Fruit fly (Drosophila melanogaster) whole organism, embryonic: ENCODE data around the gene CG4009.
A peak's percentile ranks its signal among the peaks of the same experiment; 100 is the strongest.

ENCODE experiments used
- Asciz ChIP-seq: fragments of 200-800 bp; sonication (Bioruptor generic); optimal IDR thresholded peaks from 2 replicates; lab custom pipeline; 2017; ENCODE audit warnings: missing biosample characterization, mild to moderate bottlenecking, missing genetic modification characterization, missing genetic modification reagents
- Blimp-1 ChIP-seq: fragments of 200-800 bp; sonication (Bioruptor generic); optimal IDR thresholded peaks from 3 replicates; lab custom pipeline; 2018; ENCODE audit warnings: missing biosample characterization, missing genetic modification characterization, mild to moderate bottlenecking, moderate library complexity, missing genetic modification reagents
- CG10147 ChIP-seq: fragments of 200-800 bp; sonication (Bioruptor generic); optimal IDR thresholded peaks from 2 replicates; lab custom pipeline; 2019; ENCODE audit warnings: missing biosample characterization, mild to moderate bottlenecking, missing genetic modification characterization, moderate library complexity
- CG10565 ChIP-seq: fragments of 200-800 bp; sonication (Bioruptor generic); optimal IDR thresholded peaks from 3 replicates; lab custom pipeline; 2016; ENCODE audit warnings: missing biosample characterization, mild to moderate bottlenecking, missing genetic modification characterization
- CG11696 ChIP-seq: fragments of 200-800 bp; sonication (Bioruptor generic); IDR thresholded peaks from 2 replicates; pipeline ENCODE4 v1.3.6; 2022; ENCODE audit warnings: missing biosample characterization, missing genetic modification characterization
- CG11723 ChIP-seq: fragments of 200-800 bp; sonication (Bioruptor generic); optimal IDR thresholded peaks from 2 replicates; lab custom pipeline; 2017; ENCODE audit warnings: missing biosample characterization, mild to moderate bottlenecking, missing genetic modification characterization
- CG12299 ChIP-seq: fragments of 200-800 bp; sonication (Bioruptor generic); optimal IDR thresholded peaks from 2 replicates; lab custom pipeline; 2018; ENCODE audit warnings: missing biosample characterization, mild to moderate bottlenecking, missing genetic modification characterization
- CG14050 ChIP-seq: fragments of 200-800 bp; sonication (Bioruptor generic); IDR thresholded peaks from 3 replicates; pipeline ENCODE4 v1.3.6; 2022; ENCODE audit warnings: missing biosample characterization, missing genetic modification characterization
- CG16813 ChIP-seq: fragments of 200-800 bp; sonication (Bioruptor generic); IDR thresholded peaks from 3 replicates; pipeline ENCODE4 v1.3.6; 2022; ENCODE audit warnings: missing biosample characterization, missing genetic modification characterization; ENCODE audit not compliant: partially characterized antibody
- CG17829 ChIP-seq: fragments of 200-800 bp; optimal IDR thresholded peaks from 2 replicates; lab custom pipeline; 2019; ENCODE audit warnings: missing biosample characterization, mild to moderate bottlenecking, missing genetic modification characterization, moderate library complexity
- CG1832 ChIP-seq: fragments of 200-800 bp; sonication (Bioruptor generic); optimal IDR thresholded peaks from 2 replicates; lab custom pipeline; 2017; ENCODE audit warnings: missing biosample characterization, mild to moderate bottlenecking, missing genetic modification characterization, inconsistent platforms
- CG18619 ChIP-seq: fragments of 200-800 bp; sonication (Bioruptor generic); optimal IDR thresholded peaks from 3 replicates; lab custom pipeline; 2017; ENCODE audit warnings: missing biosample characterization, mild to moderate bottlenecking, missing genetic modification characterization
- CG4707 ChIP-seq: fragments of 200-800 bp; sonication (Bioruptor generic); optimal IDR thresholded peaks from 2 replicates; lab custom pipeline; 2018; ENCODE audit warnings: missing biosample characterization, mild to moderate bottlenecking, missing genetic modification characterization, moderate library complexity
- CG5245 ChIP-seq: fragments of 200-800 bp; sonication (Bioruptor generic); optimal IDR thresholded peaks from 3 replicates; lab custom pipeline; 2016; ENCODE audit warnings: missing biosample characterization, missing genetic modification characterization
- CG6272 ChIP-seq: fragments of 200-800 bp; sonication (Bioruptor generic); IDR thresholded peaks from 2 replicates; pipeline ENCODE4 v1.3.6; 2022; ENCODE audit warnings: missing biosample characterization, missing genetic modification characterization
- CG6654 ChIP-seq: fragments of 200-800 bp; sonication (Bioruptor generic); optimal IDR thresholded peaks from 2 replicates; lab custom pipeline; 2017; ENCODE audit warnings: missing biosample characterization, mild to moderate bottlenecking, missing genetic modification characterization
- CG6689 ChIP-seq: fragments of 200-800 bp; sonication (Bioruptor generic); IDR thresholded peaks from 2 replicates; pipeline ENCODE4 v1.3.6; 2022; ENCODE audit warnings: missing biosample characterization, missing genetic modification characterization
- CG7839 ChIP-seq: fragments of 200-800 bp; sonication (Bioruptor generic); optimal IDR thresholded peaks from 3 replicates; lab custom pipeline; 2018; ENCODE audit warnings: missing biosample characterization, mild to moderate bottlenecking, missing genetic modification characterization, moderate library complexity
- CG9817 ChIP-seq: fragments of 200-800 bp; sonication (Bioruptor generic); optimal IDR thresholded peaks from 2 replicates; lab custom pipeline; 2018; ENCODE audit warnings: missing biosample characterization, mild to moderate bottlenecking, missing genetic modification characterization, moderate library complexity
- Dip3 ChIP-seq: fragments of 200-800 bp; sonication (Bioruptor generic); optimal IDR thresholded peaks from 3 replicates; lab custom pipeline; 2016; ENCODE audit warnings: missing biosample characterization, missing genetic modification characterization
- E2f2 ChIP-seq: fragments of 200-800 bp; sonication (Bioruptor generic); IDR thresholded peaks from 2 replicates; pipeline ENCODE4 v1.3.6; 2022; ENCODE audit warnings: missing biosample characterization, missing genetic modification characterization
- ERR ChIP-seq: fragments of 200-800 bp; sonication (Bioruptor generic); optimal IDR thresholded peaks from 2 replicates; lab custom pipeline; 2016; ENCODE audit warnings: missing biosample characterization, missing genetic modification characterization
- Fer3 ChIP-seq: fragments of 200-800 bp; sonication (Bioruptor generic); optimal IDR thresholded peaks from 2 replicates; lab custom pipeline; 2018; ENCODE audit warnings: missing biosample characterization, mild to moderate bottlenecking, missing genetic modification characterization, moderate library complexity
- HmgZ ChIP-seq: fragments of 200-800 bp; sonication (Bioruptor generic); optimal IDR thresholded peaks from 2 replicates; lab custom pipeline; 2018; ENCODE audit warnings: missing biosample characterization, mild to moderate bottlenecking, missing genetic modification characterization
- Max ChIP-seq: fragments of 200-800 bp; sonication (Bioruptor generic); optimal IDR thresholded peaks from 2 replicates; lab custom pipeline; 2016; ENCODE audit warnings: missing biosample characterization, mild to moderate bottlenecking, missing genetic modification characterization
- Oli ChIP-seq: fragments of 200-800 bp; sonication (Bioruptor generic); optimal IDR thresholded peaks from 2 replicates; lab custom pipeline; 2018; ENCODE audit warnings: missing biosample characterization, mild to moderate bottlenecking, missing genetic modification characterization, moderate library complexity
- Ptx1 ChIP-seq: fragments of 200-800 bp; sonication (Bioruptor generic); IDR thresholded peaks from 2 replicates; pipeline ENCODE4 v1.3.6; 2022; ENCODE audit warnings: missing biosample characterization, missing genetic modification characterization
- Sox100B ChIP-seq: fragments of 200-800 bp; sonication (Bioruptor generic); optimal IDR thresholded peaks from 3 replicates; lab custom pipeline; 2018; ENCODE audit warnings: missing biosample characterization, mild to moderate bottlenecking, missing genetic modification characterization
- Taf1 ChIP-seq: fragments of 200-800 bp; sonication (Bioruptor generic); IDR thresholded peaks from 2 replicates; pipeline ENCODE4 v1.3.6; 2022; ENCODE audit warnings: missing biosample characterization, missing genetic modification characterization
- Xbp1 ChIP-seq: fragments of 200-800 bp; sonication (Bioruptor generic); optimal IDR thresholded peaks from 3 replicates; lab custom pipeline; 2016; ENCODE audit warnings: missing biosample characterization, mild to moderate bottlenecking, missing genetic modification characterization
- ac ChIP-seq: fragments of 200-800 bp; sonication (Bioruptor generic); optimal IDR thresholded peaks from 3 replicates; lab custom pipeline; 2017; ENCODE audit warnings: missing biosample characterization, mild to moderate bottlenecking, missing genetic modification characterization
- ara ChIP-seq: fragments of 200-800 bp; sonication (Bioruptor generic); IDR thresholded peaks from 2 replicates; pipeline ENCODE4 v1.3.6; 2022; ENCODE audit warnings: missing biosample characterization, missing genetic modification characterization
- ase ChIP-seq: fragments of 200-800 bp; sonication (Bioruptor generic); IDR thresholded peaks from 3 replicates; pipeline ENCODE4 v1.3.6; 2022; ENCODE audit warnings: missing biosample characterization, missing genetic modification characterization
- bowl ChIP-seq: fragments of 200-800 bp; sonication (Bioruptor generic); IDR thresholded peaks from 2 replicates; pipeline ENCODE4 v1.3.6; 2022; ENCODE audit warnings: missing biosample characterization, missing genetic modification characterization
- dimm ChIP-seq: fragments of 200-800 bp; sonication (Bioruptor generic); IDR thresholded peaks from 2 replicates; pipeline ENCODE4 v1.3.6; 2022; ENCODE audit warnings: missing biosample characterization, missing genetic modification characterization
- dmrt11E ChIP-seq: fragments of 200-800 bp; sonication (Bioruptor generic); optimal IDR thresholded peaks from 3 replicates; lab custom pipeline; 2018; ENCODE audit warnings: missing biosample characterization, mild to moderate bottlenecking, missing genetic modification characterization, moderate library complexity
- dmrt99B ChIP-seq: fragments of 200-800 bp; sonication (Bioruptor generic); optimal IDR thresholded peaks from 2 replicates; lab custom pipeline; 2018; ENCODE audit warnings: missing biosample characterization, mild to moderate bottlenecking, missing genetic modification characterization, moderate library complexity
- ewg ChIP-seq: fragments of 200-800 bp; sonication (Bioruptor generic); optimal IDR thresholded peaks from 3 replicates; lab custom pipeline; 2017; ENCODE audit warnings: mild to moderate bottlenecking, missing biosample characterization, missing genetic modification reagents, missing genetic modification characterization
- fd64A ChIP-seq: fragments of 200-800 bp; sonication (Bioruptor generic); optimal IDR thresholded peaks from 3 replicates; lab custom pipeline; 2018; ENCODE audit warnings: missing biosample characterization, mild to moderate bottlenecking, missing genetic modification characterization
- fd96Cb ChIP-seq: fragments of 200-800 bp; sonication (Bioruptor generic); optimal IDR thresholded peaks from 2 replicates; lab custom pipeline; 2018; ENCODE audit warnings: missing biosample characterization, mild to moderate bottlenecking, missing genetic modification characterization, moderate library complexity
- ken ChIP-seq: fragments of 200-800 bp; sonication (Bioruptor generic); IDR thresholded peaks from 3 replicates; pipeline ENCODE4 v1.3.6; 2022; ENCODE audit warnings: missing biosample characterization, missing genetic modification characterization
- knrl ChIP-seq: fragments of 200-800 bp; sonication (Bioruptor generic); IDR thresholded peaks from 3 replicates; pipeline ENCODE4 v1.3.6; 2022; ENCODE audit warnings: missing biosample characterization, missing genetic modification characterization; ENCODE audit not compliant: partially characterized antibody
- lola ChIP-seq, 3 experiments: fragments of >200 bp in 2 of 3; fragments of 200-800 bp in 1 of 3; sonication (Bioruptor generic) in 1 of 3; optimal IDR thresholded peaks; 2 replicates each; lab custom pipeline; 2017 to 2019; ENCODE audit warnings: missing biosample characterization in 3 of 3, missing genetic modification characterization in 3 of 3, mild to moderate bottlenecking in 1 of 3, moderate library complexity in 1 of 3
- mam ChIP-seq: fragments of 200-800 bp; sonication (Bioruptor generic); optimal IDR thresholded peaks from 3 replicates; lab custom pipeline; 2016; ENCODE audit warnings: missing biosample characterization, missing genetic modification characterization
- onecut ChIP-seq: fragments of 200-800 bp; sonication (Bioruptor generic); IDR thresholded peaks from 2 replicates; pipeline ENCODE4 v1.3.6; 2022; ENCODE audit warnings: missing biosample characterization, missing genetic modification characterization
- otp ChIP-seq: fragments of 200-800 bp; sonication (Bioruptor generic); IDR thresholded peaks from 3 replicates; pipeline ENCODE4, ENCODE4 v1.3.6; 2022; ENCODE audit warnings: missing biosample characterization, missing genetic modification characterization
- phol ChIP-seq: fragments of 200-800 bp; sonication (Bioruptor generic); optimal IDR thresholded peaks from 3 replicates; lab custom pipeline; 2018; ENCODE audit warnings: missing biosample characterization, mild to moderate bottlenecking, missing genetic modification characterization, moderate library complexity
- sisA ChIP-seq: fragments of 200-800 bp; sonication (Bioruptor generic); IDR thresholded peaks from 2 replicates; pipeline ENCODE4 v1.3.6; 2022; ENCODE audit warnings: missing biosample characterization, missing genetic modification characterization
- sug ChIP-seq: fragments of 200-800 bp; optimal IDR thresholded peaks from 2 replicates; lab custom pipeline; 2019; ENCODE audit warnings: missing biosample characterization, mild to moderate bottlenecking, missing genetic modification characterization, moderate library complexity
- trem ChIP-seq: fragments of 200-800 bp; optimal IDR thresholded peaks from 3 replicates; lab custom pipeline; 2019; ENCODE audit warnings: missing biosample characterization, mild to moderate bottlenecking, missing genetic modification characterization, moderate library complexity
- zf30C ChIP-seq: fragments of 200-800 bp; sonication (Bioruptor generic); optimal IDR thresholded peaks from 3 replicates; lab custom pipeline; 2018; ENCODE audit warnings: missing biosample characterization, mild to moderate bottlenecking, missing genetic modification characterization

The CG4009 gene

dm6 chr3R:17056905-17057251 lies 21.0 kb upstream of the CG4009 start (continued):
- TF ChIP-seq fd96Cb (tag; lab: Kevin White, UChicago) (peak; percentile 45), onecut (GFP tag; lab: Robert Waterston, UW) (peak; percentile 41; the same call in 1 of the 2 replicates), otp (GFP tag; lab: Robert Waterston, UW) (no peak), Taf1 (GFP tag; lab: Robert Waterston, UW) (no peak), bowl (GFP tag; lab: Robert Waterston, UW) (0 out of 2 replicates have a peak, but pooled peaks have one; percentile 4), CG4707 (no peak), fd64A (GFP tag; lab: Kevin White, UChicago) (no peak), ac (GFP tag; lab: Kevin White, UChicago) (no peak), ara (GFP tag; lab: Robert Waterston, UW) (0 out of 2 replicates have a peak, but pooled peaks have one; percentile 33), ERR (no peak), dmrt11E (tag; lab: Kevin White, UChicago) (peak; percentile 10), knrl (GFP tag; lab: Robert Waterston, UW) (no peak), ken (GFP tag; lab: Robert Waterston, UW) (no peak), CG14050 (GFP tag; lab: Robert Waterston, UW) (no peak), CG17829 (tag; lab: Kevin White, UChicago) (peak; percentile 27), CG18619 (GFP tag; lab: Kevin White, UChicago) (no peak), CG16813 (GFP tag; lab: Robert Waterston, UW) (no peak), Asciz (GFP tag; lab: Kevin White, UChicago) (no peak), CG1832 (GFP tag; lab: Kevin White, UChicago) (no peak), CG11696 (GFP tag; lab: Robert Waterston, UW) (no peak), phol (peak; percentile 42), Dip3 (peak; percentile 1), CG6654 (GFP tag; lab: Kevin White, UChicago) (peak; percentile 22), ewg (peak; percentile 2), mam (GFP tag; lab: Kevin White, UChicago) (peak; percentile 12), Xbp1 (GFP tag; lab: Kevin White, UChicago) (no peak), Fer3 (tag; lab: Kevin White, UChicago) (peak; percentile 4), CG5245 (GFP tag; lab: Kevin White, UChicago) (peak; percentile 33), ase (GFP tag; lab: Robert Waterston, UW) (peak; percentile 34; the same call in 1 of the 3 replicates), HmgZ (tag; lab: Kevin White, UChicago) (no peak), CG9817 (peak; percentile 1), CG10565 (GFP tag; lab: Kevin White, UChicago) (no peak), CG6689 (GFP tag; lab: Robert Waterston, UW) (no peak), dmrt99B (tag; lab: Kevin White, UChicago) (peak; percentile 41), Blimp-1 (peak; percentile 44), CG6272 (no peak), sug (no peak), E2f2 (GFP tag; lab: Robert Waterston, UW) (no peak), lola (GFP tag; optimal IDR thresholded peaks at IDR 0.05; lab: Kevin White, UChicago) (peak in 1 of 3 experiments; percentile 16), Max (no peak), CG12299 (no peak), CG11723 (no peak), dimm (GFP tag; lab: Robert Waterston, UW) (no peak), sisA (GFP tag; lab: Robert Waterston, UW) (0 out of 2 replicates have a peak, but pooled peaks have one; percentile 18), zf30C (GFP tag; lab: Kevin White, UChicago) (no peak), CG10147 (GFP tag; lab: Kevin White, UChicago) (no peak), CG7839 (tag; lab: Kevin White, UChicago) (peak; percentile 54), Ptx1 (GFP tag; lab: Robert Waterston, UW) (peak; percentile 49), trem (tag; lab: Kevin White, UChicago) (peak; percentile 27), Oli (tag; lab: Kevin White, UChicago) (peak; percentile 5), Sox100B (GFP tag; lab: Kevin White, UChicago) (peak; percentile 34)
